Worm (Caenorhabditis elegans): ENCODE data around the gene Y66A7A.9.

The Y66A7A.9 gene

ce11 chrIII:11579380-11579779 is 32.9 kb downstream of the Y66A7A.9 start:
- TF ChIP-seq scrt-1 (GFP tag; IDR thresholded peaks at IDR 0.05) (no peak), ama-1 (optimal IDR thresholded peaks at IDR 0.05) (no peak), aly-1 (tag; optimal IDR thresholded peaks at IDR 0.05) (no peak), F13C5.2 (tag; optimal IDR thresholded peaks at IDR 0.05) (no peak), flt-1 (GFP tag; IDR thresholded peaks at IDR 0.05) (no peak), pes-1 (GFP tag; IDR thresholded peaks at IDR 0.05) (no peak), B0310.2 (tag; optimal IDR thresholded peaks at IDR 0.05) (no peak), hmg-4 (GFP tag; optimal IDR thresholded peaks at IDR 0.05) (no peak), hnd-1 (tag; optimal IDR thresholded peaks at IDR 0.05) (no peak), ceh-36 (tag; optimal IDR thresholded peaks at IDR 0.05) (no peak)

- TF ChIP-seq ama-1 (optimal IDR thresholded peaks at IDR 0.05) (peak; percentile 36), ceh-13 (GFP tag; optimal IDR thresholded peaks at IDR 0.05) (no peak), tbx-11 (GFP tag; IDR thresholded peaks at IDR 0.05) (no peak)
Measured at ce11 chrIII:11573921-11574320, 38.4 kb downstream of the Y66A7A.9 start, which contains the start of gene Y66D12A.8. Y66D12A.8 (plus strand) TSS chrIII:11574221.

- TF ChIP-seq tra-4 (tag; optimal IDR thresholded peaks at IDR 0.05): no peak
- no peak for TF ChIP-seq B0310.2 (tag; optimal IDR thresholded peaks at IDR 0.05)
- no peak for TF ChIP-seq ceh-13 (GFP tag; optimal IDR thresholded peaks at IDR 0.05)
- no peak for TF ChIP-seq hmbx-1 (tag; optimal IDR thresholded peaks at IDR 0.05)
- TF ChIP-seq tbx-37 (GFP tag; conservative IDR thresholded peaks at IDR 0.05): no peak
- TF ChIP-seq aly-1 (tag; optimal IDR thresholded peaks at IDR 0.05): no peak
- no peak for TF ChIP-seq ceh-36 (tag; optimal IDR thresholded peaks at IDR 0.05)
- TF ChIP-seq F13C5.2 (tag; optimal IDR thresholded peaks at IDR 0.05): no peak
- no peak for TF ChIP-seq hnd-1 (tag; optimal IDR thresholded peaks at IDR 0.05)
- TF ChIP-seq ets-7 (tag; optimal IDR thresholded peaks at IDR 0.05): no peak
- TF ChIP-seq flt-1 (GFP tag; IDR thresholded peaks at IDR 0.05): no peak
- TF ChIP-seq sea-1 (GFP tag; conservative IDR thresholded peaks at IDR 0.05): no peak
- TF ChIP-seq scrt-1 (GFP tag; IDR thresholded peaks at IDR 0.05): no peak
- TF ChIP-seq tbx-11 (GFP tag; IDR thresholded peaks at IDR 0.05): no peak
- no peak for TF ChIP-seq hmg-4 (GFP tag; optimal IDR thresholded peaks at IDR 0.05)
- TF ChIP-seq pes-1 (GFP tag; IDR thresholded peaks at IDR 0.05): no peak
- TF ChIP-seq ama-1 (optimal IDR thresholded peaks at IDR 0.05): no peak
Measured at ce11 chrIII:11567837-11568236, 44.4 kb downstream of the Y66A7A.9 start, which contains the start of gene psme-3. psme-3 (plus strand) TSS chrIII:11568137.

- peak; percentile 43 for TF ChIP-seq F13C5.2 (tag; optimal IDR thresholded peaks at IDR 0.05)
- no peak for TF ChIP-seq ama-1 (optimal IDR thresholded peaks at IDR 0.05)
Measured at ce11 chrIII:11565602-11566001, 46.7 kb downstream of the Y66A7A.9 start, which contains the start of gene Y66D12A.10. Y66D12A.10 (plus strand) TSS chrIII:11565874.

ce11 chrIII:11563417-11563949 is 48.8 kb downstream of the Y66A7A.9 start, which contains the start of gene Y66D12A.11:
Y66D12A.11 (plus strand) TSS chrIII:11563467.
- TF ChIP-seq pes-1 (GFP tag; IDR thresholded peaks at IDR 0.05): no peak
- TF ChIP-seq ceh-13 (GFP tag; optimal IDR thresholded peaks at IDR 0.05): no peak
- no peak for TF ChIP-seq tra-4 (tag; optimal IDR thresholded peaks at IDR 0.05)
- no peak for TF ChIP-seq aly-1 (tag; optimal IDR thresholded peaks at IDR 0.05)
- no peak for TF ChIP-seq tbx-11 (GFP tag; IDR thresholded peaks at IDR 0.05)
- no peak for TF ChIP-seq ceh-36 (tag; optimal IDR thresholded peaks at IDR 0.05)
- no peak for TF ChIP-seq scrt-1 (GFP tag; IDR thresholded peaks at IDR 0.05)
- TF ChIP-seq sea-1 (GFP tag; conservative IDR thresholded peaks at IDR 0.05): no peak
- no peak for TF ChIP-seq hnd-1 (tag; optimal IDR thresholded peaks at IDR 0.05)
- no peak for TF ChIP-seq ets-7 (tag; optimal IDR thresholded peaks at IDR 0.05)
- no peak for TF ChIP-seq B0310.2 (tag; optimal IDR thresholded peaks at IDR 0.05)
- TF ChIP-seq ama-1 (optimal IDR thresholded peaks at IDR 0.05): no peak
- TF ChIP-seq flt-1 (GFP tag; IDR thresholded peaks at IDR 0.05): no peak
- no peak for TF ChIP-seq F13C5.2 (tag; optimal IDR thresholded peaks at IDR 0.05)
- TF ChIP-seq hmbx-1 (tag; optimal IDR thresholded peaks at IDR 0.05): no peak

- TF ChIP-seq hmg-4 (GFP tag; optimal IDR thresholded peaks at IDR 0.05) (no peak), ceh-13 (GFP tag; optimal IDR thresholded peaks at IDR 0.05) (no peak), B0310.2 (tag; optimal IDR thresholded peaks at IDR 0.05) (no peak), pes-1 (GFP tag; IDR thresholded peaks at IDR 0.05) (no peak), hmbx-1 (tag; optimal IDR thresholded peaks at IDR 0.05) (no peak), scrt-1 (GFP tag; IDR thresholded peaks at IDR 0.05) (no peak), hnd-1 (tag; optimal IDR thresholded peaks at IDR 0.05) (no peak)
Measured at ce11 chrIII:11561597-11561996, 50.7 kb downstream of the Y66A7A.9 start.

Data from whole organism, early embryonic.